Worm (Caenorhabditis elegans): ENCODE measurements around the gene F25E5.8.

F25E5.8 gene

ce11 chrV:7413107-7413774, 22.5 kb upstream of the F25E5.8 start, which contains the start of gene F18E3.11:
F18E3.11 (plus strand) TSS chrV:7413482.
- no peak for TF ChIP-seq F13C5.2 (tag; optimal IDR thresholded peaks at IDR 0.05)
- no peak for TF ChIP-seq hmbx-1 (tag; optimal IDR thresholded peaks at IDR 0.05)
- TF ChIP-seq tbx-11 (GFP tag; IDR thresholded peaks at IDR 0.05) = no peak
- TF ChIP-seq flt-1 (GFP tag; IDR thresholded peaks at IDR 0.05) = no peak
- TF ChIP-seq pes-1 (GFP tag; IDR thresholded peaks at IDR 0.05) = no peak
- TF ChIP-seq ama-1 (optimal IDR thresholded peaks at IDR 0.05) = no peak
- no peak for TF ChIP-seq aly-1 (tag; optimal IDR thresholded peaks at IDR 0.05)
- no peak for TF ChIP-seq scrt-1 (GFP tag; IDR thresholded peaks at IDR 0.05)

ce11 chrV:7414909-7415308, 20.8 kb upstream of the F25E5.8 start, which contains the start of gene F18E3.12:
F18E3.12 (plus strand) TSS chrV:7414985.
- no peak for TF ChIP-seq aly-1 (tag; optimal IDR thresholded peaks at IDR 0.05)
- no peak for TF ChIP-seq B0310.2 (tag; optimal IDR thresholded peaks at IDR 0.05)
- no peak for TF ChIP-seq ama-1 (optimal IDR thresholded peaks at IDR 0.05)
- TF ChIP-seq tra-4 (tag; optimal IDR thresholded peaks at IDR 0.05) = no peak
- TF ChIP-seq scrt-1 (GFP tag; IDR thresholded peaks at IDR 0.05) = no peak

ce11 chrV:7415780-7416428, 19.8 kb upstream of the F25E5.8 start, which contains the start of gene F18E3.13:
F18E3.13 (plus strand) TSS chrV:7416164.
- TF ChIP-seq pes-1 (GFP tag; IDR thresholded peaks at IDR 0.05) (no peak), tbx-37 (GFP tag; conservative IDR thresholded peaks at IDR 0.05) (no peak), aly-1 (tag; optimal IDR thresholded peaks at IDR 0.05) (no peak), ama-1 (optimal IDR thresholded peaks at IDR 0.05) (no peak), F13C5.2 (tag; optimal IDR thresholded peaks at IDR 0.05) (no peak), ceh-36 (tag; optimal IDR thresholded peaks at IDR 0.05) (no peak), flt-1 (GFP tag; IDR thresholded peaks at IDR 0.05) (no peak), hnd-1 (tag; optimal IDR thresholded peaks at IDR 0.05) (no peak), sea-1 (GFP tag; conservative IDR thresholded peaks at IDR 0.05) (no peak), ets-7 (tag; optimal IDR thresholded peaks at IDR 0.05) (no peak), hmbx-1 (tag; optimal IDR thresholded peaks at IDR 0.05) (no peak), hmg-4 (GFP tag; optimal IDR thresholded peaks at IDR 0.05) (no peak), B0310.2 (tag; optimal IDR thresholded peaks at IDR 0.05) (no peak), tra-4 (tag; optimal IDR thresholded peaks at IDR 0.05) (no peak), scrt-1 (GFP tag; IDR thresholded peaks at IDR 0.05) (no peak), tbx-11 (GFP tag; IDR thresholded peaks at IDR 0.05) (no peak), ceh-13 (GFP tag; optimal IDR thresholded peaks at IDR 0.05) (no peak)

- TF ChIP-seq aly-1 (tag; optimal IDR thresholded peaks at IDR 0.05) (no peak), ama-1 (optimal IDR thresholded peaks at IDR 0.05) (no peak), tra-4 (tag; optimal IDR thresholded peaks at IDR 0.05) (no peak), ceh-13 (GFP tag; optimal IDR thresholded peaks at IDR 0.05) (no peak), sea-1 (GFP tag; conservative IDR thresholded peaks at IDR 0.05) (no peak), scrt-1 (GFP tag; IDR thresholded peaks at IDR 0.05) (no peak), F13C5.2 (tag; optimal IDR thresholded peaks at IDR 0.05) (no peak), flt-1 (GFP tag; IDR thresholded peaks at IDR 0.05) (no peak), hmg-4 (GFP tag; optimal IDR thresholded peaks at IDR 0.05) (no peak), pes-1 (GFP tag; IDR thresholded peaks at IDR 0.05) (no peak), ceh-36 (tag; optimal IDR thresholded peaks at IDR 0.05) (no peak), hmbx-1 (tag; optimal IDR thresholded peaks at IDR 0.05) (no peak), tbx-11 (GFP tag; IDR thresholded peaks at IDR 0.05) (no peak), hnd-1 (tag; optimal IDR thresholded peaks at IDR 0.05) (no peak), B0310.2 (tag; optimal IDR thresholded peaks at IDR 0.05) (no peak), tbx-37 (GFP tag; conservative IDR thresholded peaks at IDR 0.05) (no peak), ets-7 (tag; optimal IDR thresholded peaks at IDR 0.05) (no peak)
These were observed 19.2 kb upstream of the F25E5.8 start for ce11 chrV:7416569-7416968.

- TF ChIP-seq hnd-1 (tag; optimal IDR thresholded peaks at IDR 0.05) = no peak
- no peak for TF ChIP-seq scrt-1 (GFP tag; IDR thresholded peaks at IDR 0.05)
- no peak for TF ChIP-seq ceh-36 (tag; optimal IDR thresholded peaks at IDR 0.05)
- no peak for TF ChIP-seq ceh-13 (GFP tag; optimal IDR thresholded peaks at IDR 0.05)
- no peak for TF ChIP-seq B0310.2 (tag; optimal IDR thresholded peaks at IDR 0.05)
- TF ChIP-seq aly-1 (tag; optimal IDR thresholded peaks at IDR 0.05) = no peak
These were observed 18.6 kb upstream of the F25E5.8 start, which contains the start of gene srw-67 for ce11 chrV:7417018-7417716. srw-67 (plus strand) TSS chrV:7417660.

ce11 chrV:7420162-7420561, 15.6 kb upstream of the F25E5.8 start, which contains the start of gene srxa-4:
srxa-4 (plus strand) TSS chrV:7420462.
- TF ChIP-seq ets-7 (tag; optimal IDR thresholded peaks at IDR 0.05) (no peak), sea-1 (GFP tag; conservative IDR thresholded peaks at IDR 0.05) (no peak), tbx-11 (GFP tag; IDR thresholded peaks at IDR 0.05) (no peak)

ce11 chrV:7424336-7424735, 11.4 kb upstream of the F25E5.8 start, which contains the start of gene F18E3.10:
F18E3.10 (minus strand) TSS chrV:7424436.
- TF ChIP-seq hmg-4 (GFP tag; optimal IDR thresholded peaks at IDR 0.05) = no peak
- TF ChIP-seq pes-1 (GFP tag; IDR thresholded peaks at IDR 0.05) = no peak
- no peak for TF ChIP-seq tbx-37 (GFP tag; conservative IDR thresholded peaks at IDR 0.05)

All from whole organism, early embryonic.